Worm (Caenorhabditis elegans): Measurements from ENCODE around the gene ace-4.

ce11 chrII:14230075-14230474, 32.2 kb downstream of the ace-4 start:
- TF ChIP-seq nhr-11 (tag; optimal IDR thresholded peaks at IDR 0.05) = no peak
- TF ChIP-seq egl-27 (tag; optimal IDR thresholded peaks at IDR 0.05) = no peak
- no peak for TF ChIP-seq nhr-90 (tag; optimal IDR thresholded peaks at IDR 0.05; ENCODE audit: poor library complexity)
- no peak for TF ChIP-seq ces-1 (GFP tag; optimal IDR thresholded peaks at IDR 0.05)
- TF ChIP-seq nhr-47 (tag; optimal IDR thresholded peaks at IDR 0.05) = no peak

Data from whole organism, L1 larva.